Worm (Caenorhabditis elegans) whole organism, young adult: ENCODE results near the gene Y105C5B.3.
"Not testable (repeated sequence)": the region's sequence is repeated elsewhere in the genome, so short reads cannot be mapped to it uniquely, and the experiment has no call there.

ENCODE experiments used
- B0019.2 ChIP-seq: fragments of 200-800 bp; sonication (Bioruptor generic); conservative IDR thresholded peaks from 2 replicates; pipeline ENCODE4 v1.3.6; 2022; ENCODE audit warnings: missing genetic modification reagents, missing genetic modification characterization, missing compliant biosample characterization
- C06A6.2 ChIP-seq: fragments of 200-800 bp; sonication (Bioruptor generic); conservative IDR thresholded peaks from 2 replicates; pipeline ENCODE4 v1.3.6; 2022; ENCODE audit warnings: missing genetic modification characterization, missing compliant biosample characterization
- C17E4.6 ChIP-seq: fragments of 200-800 bp; sonication (Bioruptor generic); IDR thresholded peaks from 2 replicates; pipeline ENCODE4 v1.3.6; 2022; ENCODE audit warnings: missing genetic modification reagents, missing genetic modification characterization, missing compliant biosample characterization
- D2030.7 ChIP-seq: fragments of 200-800 bp; sonication (Bioruptor generic); IDR thresholded peaks from 2 replicates; pipeline ENCODE4 v1.3.6; 2022; ENCODE audit warnings: missing genetic modification reagents, missing genetic modification characterization, missing compliant biosample characterization
- F33H1.4 ChIP-seq: fragments of 200-800 bp; sonication (Bioruptor generic); IDR thresholded peaks from 2 replicates; pipeline ENCODE4 v1.3.6; 2022; ENCODE audit warnings: missing genetic modification reagents, missing genetic modification characterization, missing compliant biosample characterization
- F37B4.10 ChIP-seq: fragments of 200-800 bp; sonication (Bioruptor generic); IDR thresholded peaks from 2 replicates; pipeline ENCODE4 v1.3.6; 2022; ENCODE audit warnings: missing genetic modification characterization, missing compliant biosample characterization
- F39B2.1 ChIP-seq: fragments of 200-800 bp; sonication (Bioruptor generic); IDR thresholded peaks from 2 replicates; pipeline ENCODE4 v1.3.6; 2022; ENCODE audit warnings: missing genetic modification reagents, missing genetic modification characterization, missing compliant biosample characterization
- Y53F4B.3 ChIP-seq: fragments of 200-800 bp; sonication (Bioruptor generic); IDR thresholded peaks from 2 replicates; pipeline ENCODE4 v1.3.6; 2022; ENCODE audit warnings: missing genetic modification reagents, missing genetic modification characterization, missing compliant biosample characterization
- Y53G8AR.9 ChIP-seq: fragments of 200-800 bp; sonication (Bioruptor generic); conservative IDR thresholded peaks from 2 replicates; pipeline ENCODE4 v1.3.6; 2022; ENCODE audit warnings: missing genetic modification reagents, missing genetic modification characterization, missing compliant biosample characterization
- Y56A3A.18 ChIP-seq: fragments of 200-800 bp; sonication (Bioruptor generic); IDR thresholded peaks from 2 replicates; pipeline ENCODE4 v1.3.6; 2022; ENCODE audit warnings: missing genetic modification reagents, missing genetic modification characterization, missing compliant biosample characterization
- Y67H2A.10 ChIP-seq: fragments of 200-800 bp; sonication (Bioruptor generic); conservative IDR thresholded peaks from 2 replicates; pipeline ENCODE4 v1.3.6; 2022; ENCODE audit warnings: missing genetic modification reagents, missing genetic modification characterization, missing compliant biosample characterization
- Y79H2A.3 ChIP-seq: fragments of 200-800 bp; sonication (Bioruptor generic); conservative IDR thresholded peaks from 2 replicates; pipeline ENCODE4 v1.3.6; 2022; ENCODE audit warnings: missing genetic modification reagents, missing genetic modification characterization, missing compliant biosample characterization
- Y95B8A.8 ChIP-seq: fragments of 200-800 bp; sonication (Bioruptor generic); IDR thresholded peaks from 2 replicates; pipeline ENCODE4 v1.3.6; 2022; ENCODE audit warnings: missing genetic modification reagents, missing genetic modification characterization, missing compliant biosample characterization
- aptf-2 ChIP-seq: fragments of 200-800 bp; sonication (Bioruptor generic); conservative IDR thresholded peaks from 2 replicates; pipeline ENCODE4 v1.3.6; 2022; ENCODE audit warnings: missing genetic modification reagents, missing genetic modification characterization, missing compliant biosample characterization
- attf-3 ChIP-seq: fragments of 200-800 bp; sonication (Bioruptor generic); conservative IDR thresholded peaks from 2 replicates; pipeline ENCODE4 v1.3.6; 2022; ENCODE audit warnings: missing genetic modification reagents, missing genetic modification characterization, missing compliant biosample characterization
- attf-6 ChIP-seq: fragments of 200-800 bp; sonication (Bioruptor generic); IDR thresholded peaks from 2 replicates; pipeline ENCODE4 v1.3.6; 2022; ENCODE audit warnings: missing genetic modification reagents, missing genetic modification characterization, missing compliant biosample characterization
- bed-1 ChIP-seq: fragments of 200-800 bp; sonication (Bioruptor generic); IDR thresholded peaks from 2 replicates; pipeline ENCODE4 v1.3.6; 2022; ENCODE audit warnings: missing genetic modification reagents, missing genetic modification characterization, missing compliant biosample characterization
- cebp-1 ChIP-seq, 2 experiments: fragments of 200-800 bp in 1 of 2; sonication (Bioruptor generic) in 1 of 2; sonication (generic microtip) in 1 of 2; IDR thresholded peaks in 1 of 2; optimal IDR thresholded peaks in 1 of 2; 2 replicates each; pipeline versions ENCODE4 v1.3.6 to Lab custom; 2017 to 2022; ENCODE audit warnings: missing compliant biosample characterization in 2 of 2, missing genetic modification characterization in 2 of 2, mild to moderate bottlenecking in 1 of 2, missing genetic modification reagents in 1 of 2, moderate library complexity in 1 of 2
- cebp-2 ChIP-seq: fragments of 200-800 bp; sonication (Bioruptor generic); IDR thresholded peaks from 2 replicates; pipeline ENCODE4 v1.3.6; 2022; ENCODE audit warnings: missing genetic modification characterization, missing compliant biosample characterization
- ceh-100 ChIP-seq: fragments of 200-800 bp; sonication (Bioruptor generic); IDR thresholded peaks from 2 replicates; pipeline ENCODE4 v1.3.6; 2022; ENCODE audit warnings: missing genetic modification reagents, missing genetic modification characterization, missing compliant biosample characterization
- ceh-40 ChIP-seq: fragments of 200-800 bp; sonication (Bioruptor generic); IDR thresholded peaks from 2 replicates; pipeline ENCODE4 v1.3.6; 2022; ENCODE audit warnings: missing genetic modification characterization, missing compliant biosample characterization
- ceh-58 ChIP-seq: fragments of 200-800 bp; sonication (Bioruptor generic); IDR thresholded peaks from 2 replicates; pipeline ENCODE4 v1.3.6; 2022; ENCODE audit warnings: missing genetic modification characterization, missing compliant biosample characterization
- ceh-91 ChIP-seq: fragments of 200-800 bp; sonication (Bioruptor generic); IDR thresholded peaks from 2 replicates; pipeline ENCODE4 v1.3.6; 2022; ENCODE audit warnings: missing genetic modification reagents, missing genetic modification characterization, missing compliant biosample characterization
- dox-1 ChIP-seq: fragments of 200-800 bp; sonication (Bioruptor generic); IDR thresholded peaks from 2 replicates; pipeline ENCODE4 v1.3.6; 2022; ENCODE audit warnings: missing genetic modification reagents, missing genetic modification characterization, missing compliant biosample characterization
- egl-18 ChIP-seq: fragments of 200-800 bp; sonication (Bioruptor generic); IDR thresholded peaks from 2 replicates; pipeline ENCODE4 v1.3.6; 2022; ENCODE audit warnings: missing genetic modification reagents, missing genetic modification characterization, missing compliant biosample characterization
- egl-44 ChIP-seq: fragments of 200-800 bp; sonication (Bioruptor generic); IDR thresholded peaks from 2 replicates; pipeline ENCODE4 v1.3.6; 2022; ENCODE audit warnings: missing genetic modification reagents, missing genetic modification characterization, missing compliant biosample characterization
- egrh-3 ChIP-seq: fragments of 200-800 bp; sonication (Bioruptor generic); IDR thresholded peaks from 2 replicates; pipeline ENCODE4 v1.3.6; 2022; ENCODE audit warnings: missing genetic modification reagents, missing genetic modification characterization, missing compliant biosample characterization
- ekl-4 ChIP-seq: fragments of 200-800 bp; sonication (Bioruptor generic); IDR thresholded peaks from 2 replicates; pipeline ENCODE4 v1.3.6; 2022; ENCODE audit warnings: missing genetic modification reagents, missing genetic modification characterization, missing compliant biosample characterization
- hmg-20 ChIP-seq: fragments of 200-800 bp; sonication (Bioruptor generic); IDR thresholded peaks from 2 replicates; pipeline ENCODE4 v1.3.6; 2022; ENCODE audit warnings: missing genetic modification reagents, missing genetic modification characterization, missing compliant biosample characterization
- hsf-1 ChIP-seq: fragments of 200-800 bp; sonication (Bioruptor generic); IDR thresholded peaks from 2 replicates; pipeline ENCODE4 v1.3.6; 2022; ENCODE audit warnings: missing genetic modification reagents, missing genetic modification characterization, missing compliant biosample characterization
- let-526 ChIP-seq: fragments of 200-800 bp; sonication (Bioruptor generic); IDR thresholded peaks from 2 replicates; pipeline ENCODE4 v1.3.6; 2022; ENCODE audit warnings: missing genetic modification reagents, missing genetic modification characterization, missing compliant biosample characterization
- madf-3 ChIP-seq: fragments of 200-800 bp; sonication (Bioruptor generic); IDR thresholded peaks from 2 replicates; pipeline ENCODE4 v1.3.6; 2022; ENCODE audit warnings: missing genetic modification reagents, missing genetic modification characterization, missing compliant biosample characterization
- madf-6 ChIP-seq: fragments of 200-800 bp; sonication (Bioruptor generic); IDR thresholded peaks from 2 replicates; pipeline ENCODE4 v1.3.6; 2022; ENCODE audit warnings: missing genetic modification reagents, missing genetic modification characterization, missing compliant biosample characterization
- madf-8 ChIP-seq: fragments of 200-800 bp; sonication (Bioruptor generic); conservative IDR thresholded peaks from 2 replicates; pipeline ENCODE4 v1.3.6; 2022; ENCODE audit warnings: missing genetic modification reagents, missing genetic modification characterization, missing compliant biosample characterization
- nfya-2 ChIP-seq: fragments of 200-800 bp; sonication (Bioruptor generic); IDR thresholded peaks from 2 replicates; pipeline ENCODE4 v1.3.6; 2022; ENCODE audit warnings: missing genetic modification reagents, missing genetic modification characterization, missing compliant biosample characterization
- nfyb-1 ChIP-seq: fragments of 200-800 bp; sonication (Bioruptor generic); IDR thresholded peaks from 2 replicates; pipeline ENCODE4 v1.3.6; 2022; ENCODE audit warnings: missing genetic modification reagents, missing genetic modification characterization, missing compliant biosample characterization
- pbrm-1 ChIP-seq: fragments of 200-800 bp; sonication (Bioruptor generic); IDR thresholded peaks from 2 replicates; pipeline ENCODE4 v1.3.6; 2022; ENCODE audit warnings: missing genetic modification reagents, missing genetic modification characterization, missing compliant biosample characterization
- rcor-1 ChIP-seq: fragments of 200-800 bp; sonication (Bioruptor generic); IDR thresholded peaks from 2 replicates; pipeline ENCODE4 v1.3.6; 2022; ENCODE audit warnings: missing genetic modification reagents, missing genetic modification characterization, missing compliant biosample characterization
- snpc-4 ChIP-seq, 5 experiments: fragments of 150-350 bp in 1 of 5; sonication (generic microtip) in 4 of 5; optimal IDR thresholded peaks; 2 replicates each; lab custom pipeline; 2014 to 2018; ENCODE audit warnings: missing genetic modification characterization in 5 of 5, missing biosample characterization in 3 of 5, antibody characterized with exemption in 2 of 5, mild to moderate bottlenecking in 2 of 5, missing compliant biosample characterization in 2 of 5, missing genotype in 2 of 5, moderate library complexity in 2 of 5, missing genetic modification reagents in 1 of 5
- ztf-25 ChIP-seq: fragments of 200-800 bp; sonication (Bioruptor generic); IDR thresholded peaks from 2 replicates; pipeline ENCODE4 v1.3.6; 2022; ENCODE audit warnings: missing genetic modification reagents, missing genetic modification characterization, missing compliant biosample characterization
- ztf-6 ChIP-seq: fragments of 200-800 bp; sonication (Bioruptor generic); IDR thresholded peaks from 2 replicates; pipeline ENCODE4 v1.3.6; 2022; ENCODE audit warnings: missing genetic modification reagents, missing genetic modification characterization, missing compliant biosample characterization

The Y105C5B.3 gene

ce11 chrIV:15894819-15895218 is 10.8 kb downstream of the Y105C5B.3 start:
- TF ChIP-seq madf-8 (GFP tag; lab: Robert Waterston, UW) (no peak), snpc-4 (GFP tag; optimal IDR thresholded peaks at IDR 0.05; lab: Kevin White, UChicago) (no peak), snpc-4 (tag; optimal IDR thresholded peaks at IDR 0.05; lab: Kevin White, UChicago) (peak in 1 of 4 experiments; percentile 7), attf-6 (GFP tag; lab: Robert Waterston, UW) (peak; percentile 62; the same call in 1 of the 2 replicates)

- TF ChIP-seq D2030.7 (peak; percentile 100), B0019.2 (GFP tag; lab: Robert Waterston, UW) (peak; percentile 99), aptf-2 (GFP tag; lab: Robert Waterston, UW) (0 out of 2 replicates have a peak, but pooled peaks have one; percentile 47), nfya-2 (peak; percentile 95), ceh-100 (GFP tag; lab: Robert Waterston, UW) (peak; percentile 93), ekl-4 (GFP tag; lab: Robert Waterston, UW) (peak; percentile 98), let-526 (GFP tag; lab: Robert Waterston, UW) (peak; percentile 98), madf-3 (GFP tag; lab: Robert Waterston, UW) (peak; percentile 96), ceh-40 (GFP tag; lab: Robert Waterston, UW) (peak; percentile 98), dox-1 (GFP tag; lab: Robert Waterston, UW) (peak; percentile 100; the same call in 1 of the 2 replicates), egl-18 (GFP tag; lab: Robert Waterston, UW) (peak; percentile 98; the same call in 1 of the 2 replicates), pbrm-1 (GFP tag; lab: Robert Waterston, UW) (peak; percentile 97), F39B2.1 (GFP tag; lab: Robert Waterston, UW) (peak; percentile 97), egl-44 (GFP tag; lab: Robert Waterston, UW) (peak; percentile 95; the same call in 1 of the 2 replicates), cebp-2 (GFP tag; lab: Robert Waterston, UW) (peak; percentile 97; the same call in 1 of the 2 replicates), nfyb-1 (GFP tag; lab: Robert Waterston, UW) (peak; percentile 96; the same call in 1 of the 2 replicates), hsf-1 (GFP tag; lab: Robert Waterston, UW) (peak; percentile 100), F37B4.10 (GFP tag; lab: Robert Waterston, UW) (0 out of 2 replicates have a peak, but pooled peaks have one; percentile 90), egrh-3 (GFP tag; lab: Robert Waterston, UW) (peak; percentile 96), Y95B8A.8 (GFP tag; lab: Robert Waterston, UW) (peak; percentile 98), Y53G8AR.9 (peak; percentile 98), hmg-20 (GFP tag; lab: Robert Waterston, UW) (peak; percentile 83; the same call in 1 of the 2 replicates), ceh-58 (GFP tag; lab: Robert Waterston, UW) (peak; percentile 100; the same call in 1 of the 2 replicates), Y79H2A.3 (GFP tag; lab: Robert Waterston, UW) (peak; percentile 100), ztf-25 (GFP tag; lab: Robert Waterston, UW) (peak; percentile 97), ceh-91 (peak; percentile 71), attf-3 (GFP tag; lab: Robert Waterston, UW) (peak; percentile 81), Y67H2A.10 (peak; percentile 99), F33H1.4 (GFP tag; lab: Robert Waterston, UW) (peak; percentile 71), Y53F4B.3 (GFP tag; lab: Robert Waterston, UW) (peak; percentile 98), C17E4.6 (GFP tag; lab: Robert Waterston, UW) (peak; percentile 97), ztf-6 (peak; percentile 97), C06A6.2 (GFP tag; lab: Robert Waterston, UW) (peak; percentile 86; the same call in 1 of the 2 replicates), Y56A3A.18 (GFP tag; lab: Robert Waterston, UW) (peak; percentile 100), attf-6 (GFP tag; lab: Robert Waterston, UW) (peak; percentile 99), madf-8 (GFP tag; lab: Robert Waterston, UW) (peak; percentile 85), madf-6 (GFP tag; lab: Robert Waterston, UW) (peak; percentile 93), rcor-1 (peak; percentile 99), bed-1 (GFP tag; lab: Robert Waterston, UW) (peak; percentile 97), cebp-1 (GFP tag; IDR thresholded peaks at IDR 0.05; lab: Robert Waterston, UW) (peak; percentile 92)
- not testable (repeated sequence) for TF ChIP-seq cebp-1 (tag; optimal IDR thresholded peaks at IDR 0.05; lab: Kevin White, UChicago)
- TF ChIP-seq, all 124 proteins: peak for 40; not testable (repeated sequence) for 84
Observed at ce11 chrIV:15895861-15896260, 11.8 kb downstream of the Y105C5B.3 start.
